Fruit fly (Drosophila melanogaster) whole organism, prepupa: Measurements from ENCODE around the gene CG4653.

ENCODE experiments used
- Blimp-1 ChIP-seq: fragments of 200-800 bp; sonication (Bioruptor generic); optimal IDR thresholded peaks from 3 replicates; lab custom pipeline; 2017; ENCODE audit warnings: missing biosample characterization, missing genetic modification characterization, mild to moderate bottlenecking, moderate library complexity, missing genetic modification reagents
- CG10631 ChIP-seq: fragments of 200-800 bp; sonication (Bioruptor generic); optimal IDR thresholded peaks from 2 replicates; lab custom pipeline; 2016; ENCODE audit warnings: missing biosample characterization, missing genetic modification characterization
- CG10669 ChIP-seq: fragments of 200-800 bp; sonication (Bioruptor generic); optimal IDR thresholded peaks from 3 replicates; lab custom pipeline; 2018; ENCODE audit warnings: missing biosample characterization, mild to moderate bottlenecking, missing genetic modification characterization, moderate library complexity
- CG11294 ChIP-seq: fragments of 200-800 bp; sonication (Bioruptor generic); IDR thresholded peaks from 2 replicates; pipeline ENCODE4 v1.3.6; 2022; ENCODE audit warnings: missing biosample characterization, missing genetic modification characterization
- CG11902 ChIP-seq: fragments of 200-800 bp; sonication (Bioruptor generic); optimal IDR thresholded peaks from 3 replicates; lab custom pipeline; 2016; ENCODE audit warnings: missing biosample characterization, missing genetic modification characterization
- CG15336 ChIP-seq: fragments of 200-800 bp; sonication (Bioruptor generic); IDR thresholded peaks from 2 replicates; pipeline ENCODE4 v1.3.6; 2022; ENCODE audit warnings: missing biosample characterization, missing genetic modification characterization
- CG31627 ChIP-seq: fragments of 200-800 bp; sonication (Bioruptor generic); optimal IDR thresholded peaks from 3 replicates; lab custom pipeline; 2016; ENCODE audit warnings: missing biosample characterization, missing genetic modification characterization
- CG32006 ChIP-seq: fragments of 200-800 bp; sonication (Bioruptor generic); optimal IDR thresholded peaks from 3 replicates; lab custom pipeline; 2017; ENCODE audit warnings: missing biosample characterization, mild to moderate bottlenecking, missing genetic modification characterization
- CG34406 ChIP-seq: fragments of 200-800 bp; sonication (Bioruptor generic); optimal IDR thresholded peaks from 3 replicates; lab custom pipeline; 2016; ENCODE audit warnings: missing biosample characterization, missing genetic modification characterization
- CG3919 ChIP-seq: fragments of 200-800 bp; sonication (Bioruptor generic); optimal IDR thresholded peaks from 3 replicates; lab custom pipeline; 2016; ENCODE audit warnings: missing biosample characterization, missing genetic modification characterization
- CG6808 ChIP-seq: fragments of 200-800 bp; sonication (Bioruptor generic); optimal IDR thresholded peaks from 3 replicates; lab custom pipeline; 2017; ENCODE audit warnings: missing biosample characterization, missing genetic modification characterization, mild to moderate bottlenecking, moderate library complexity, missing genetic modification reagents
- CG7368 ChIP-seq: fragments of 200-800 bp; sonication (Bioruptor generic); optimal IDR thresholded peaks from 3 replicates; lab custom pipeline; 2016; ENCODE audit warnings: missing biosample characterization, missing genetic modification characterization
- CG8119 ChIP-seq: fragments of 200-800 bp; sonication (Bioruptor generic); IDR thresholded peaks from 3 replicates; pipeline ENCODE4 v1.3.6; 2022; ENCODE audit warnings: missing biosample characterization, missing genetic modification characterization
- Eip75B ChIP-seq: fragments of 200-800 bp; sonication (Bioruptor generic); optimal IDR thresholded peaks from 3 replicates; lab custom pipeline; 2016; ENCODE audit warnings: missing biosample characterization, missing genetic modification characterization
- Eip78C ChIP-seq: fragments of 200-800 bp; sonication (Bioruptor generic); peaks from one replicate; lab custom pipeline; 2016; ENCODE audit warnings: missing biosample characterization, missing genetic modification characterization
- Eip93F ChIP-seq: fragments of 200-800 bp; sonication (Bioruptor generic); optimal IDR thresholded peaks from 2 replicates; lab custom pipeline; 2016; ENCODE audit warnings: missing biosample characterization, mild to moderate bottlenecking, missing genetic modification characterization
- Ets96B ChIP-seq: fragments of 200-800 bp; optimal IDR thresholded peaks from 2 replicates; lab custom pipeline; 2019; ENCODE audit warnings: missing biosample characterization, mild to moderate bottlenecking, missing genetic modification characterization, moderate library complexity
- Gug ChIP-seq: fragments of 200-800 bp; sonication (Bioruptor generic); IDR thresholded peaks from 2 replicates; pipeline ENCODE4 v1.3.6; 2022; ENCODE audit warnings: missing biosample characterization, missing genetic modification characterization
- Hr38 ChIP-seq: sonication (Bioruptor generic); optimal IDR thresholded peaks from 2 replicates; lab custom pipeline; 2016; ENCODE audit warnings: missing biosample characterization, missing genetic modification characterization
- Hr39 ChIP-seq: fragments of 200-800 bp; sonication (Bioruptor generic); optimal IDR thresholded peaks from 2 replicates; lab custom pipeline; 2016; ENCODE audit warnings: missing biosample characterization, missing genetic modification characterization
- Hr4 ChIP-seq: fragments of 200-800 bp; sonication (Bioruptor generic); optimal IDR thresholded peaks from 3 replicates; lab custom pipeline; 2016; ENCODE audit warnings: missing biosample characterization, missing genetic modification characterization
- Lpt ChIP-seq: fragments of 200-800 bp; sonication (Bioruptor generic); optimal IDR thresholded peaks from 3 replicates; lab custom pipeline; 2016; ENCODE audit warnings: missing biosample characterization, missing genetic modification characterization
- OdsH ChIP-seq: fragments of 200-800 bp; sonication (Bioruptor generic); optimal IDR thresholded peaks from 3 replicates; lab custom pipeline; 2016; ENCODE audit warnings: missing biosample characterization, missing genetic modification characterization
- Sox102F ChIP-seq: fragments of 200-800 bp; sonication (Bioruptor generic); optimal IDR thresholded peaks from 2 replicates; lab custom pipeline; 2016; ENCODE audit warnings: missing biosample characterization, mild to moderate bottlenecking, missing genetic modification characterization
- Sox15 ChIP-seq: fragments of 200-800 bp; sonication (Bioruptor generic); optimal IDR thresholded peaks from 3 replicates; lab custom pipeline; 2016; ENCODE audit warnings: missing biosample characterization, missing genetic modification characterization
- dac ChIP-seq: fragments of 200-800 bp; sonication (Bioruptor generic); optimal IDR thresholded peaks from 2 replicates; lab custom pipeline; 2017; ENCODE audit warnings: missing biosample characterization, mild to moderate bottlenecking, missing genetic modification characterization
- dsx ChIP-seq: fragments of 200-800 bp; optimal IDR thresholded peaks from 3 replicates; lab custom pipeline; 2019; ENCODE audit warnings: missing biosample characterization, mild to moderate bottlenecking, missing genetic modification characterization, moderate library complexity; ENCODE audit not compliant: poor library complexity, severe bottlenecking
- esn ChIP-seq: fragments of 200-800 bp; sonication (Bioruptor generic); optimal IDR thresholded peaks from 2 replicates; lab custom pipeline; 2016; ENCODE audit warnings: missing biosample characterization, mild to moderate bottlenecking, missing genetic modification characterization, moderate library complexity
- lz ChIP-seq: fragments of 200-800 bp; sonication (Bioruptor generic); optimal IDR thresholded peaks from 3 replicates; lab custom pipeline; 2016; ENCODE audit warnings: missing biosample characterization, missing genetic modification characterization
- net ChIP-seq: fragments of 200-800 bp; sonication (Bioruptor generic); optimal IDR thresholded peaks from 3 replicates; lab custom pipeline; 2016; ENCODE audit warnings: missing biosample characterization, missing genetic modification characterization
- pdm3 ChIP-seq: fragments of 200-800 bp; sonication (Bioruptor generic); optimal IDR thresholded peaks from 3 replicates; lab custom pipeline; 2016; ENCODE audit warnings: missing biosample characterization, missing genetic modification characterization
- salr ChIP-seq, 2 experiments: fragments of 200-800 bp; sonication (Bioruptor generic); optimal IDR thresholded peaks; 3 replicates each; lab custom pipeline; 2016 to 2018; ENCODE audit warnings: missing biosample characterization in 2 of 2, missing genetic modification characterization in 2 of 2, mild to moderate bottlenecking in 1 of 2
- ss ChIP-seq, 2 experiments: fragments of 200-800 bp; sonication (Bioruptor generic); optimal IDR thresholded peaks; 2 replicates in 1 of 2; 3 replicates in 1 of 2; lab custom pipeline; 2017 to 2018; ENCODE audit warnings: mild to moderate bottlenecking in 2 of 2, missing biosample characterization in 2 of 2, missing genetic modification characterization in 2 of 2, moderate library complexity in 1 of 2
- svp ChIP-seq: fragments of 200-800 bp; sonication (Bioruptor generic); peaks from one replicate; lab custom pipeline; 2016; ENCODE audit warnings: missing biosample characterization, missing genetic modification characterization
- topi ChIP-seq: fragments of 200-800 bp; sonication (Bioruptor generic); optimal IDR thresholded peaks from 3 replicates; lab custom pipeline; 2016; ENCODE audit warnings: missing biosample characterization, missing genetic modification characterization

Gene CG4653

DNA sequence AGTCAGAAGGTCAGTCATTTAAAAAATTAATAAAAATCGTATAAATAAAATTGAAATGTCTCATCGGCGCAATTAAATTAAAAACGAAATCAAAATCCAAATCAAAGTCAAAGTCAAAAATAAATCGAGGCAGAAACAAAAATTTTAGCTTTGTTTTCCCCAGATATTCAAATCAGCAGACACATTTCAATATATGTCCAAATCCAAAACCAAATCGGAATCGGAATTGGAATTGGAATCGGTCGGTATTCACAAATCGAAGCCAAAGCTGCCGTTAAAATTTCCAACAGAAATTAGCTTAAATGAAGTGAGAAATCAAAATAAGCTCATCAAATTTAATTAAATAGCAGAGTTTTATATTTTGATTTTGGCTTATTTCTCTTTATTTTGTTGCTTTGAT lies 32.3 kb downstream of the CG4653 start:
- TF ChIP-seq CG10669 (GFP tag; lab: Kevin White, UChicago) (no peak), Sox102F (GFP tag; lab: Kevin White, UChicago) (no peak), dac (no peak), CG11294 (no peak), Hr39 (GFP tag; lab: Kevin White, UChicago) (no peak), CG15336 (GFP tag; lab: Robert Waterston, UW) (no peak), CG32006 (GFP tag; lab: Kevin White, UChicago) (no peak), Eip93F (GFP tag; lab: Kevin White, UChicago) (no peak), CG7368 (GFP tag; lab: Kevin White, UChicago) (no peak), pdm3 (no peak), CG8119 (GFP tag; lab: Robert Waterston, UW) (no peak), CG31627 (GFP tag; lab: Kevin White, UChicago) (no peak)

DNA sequence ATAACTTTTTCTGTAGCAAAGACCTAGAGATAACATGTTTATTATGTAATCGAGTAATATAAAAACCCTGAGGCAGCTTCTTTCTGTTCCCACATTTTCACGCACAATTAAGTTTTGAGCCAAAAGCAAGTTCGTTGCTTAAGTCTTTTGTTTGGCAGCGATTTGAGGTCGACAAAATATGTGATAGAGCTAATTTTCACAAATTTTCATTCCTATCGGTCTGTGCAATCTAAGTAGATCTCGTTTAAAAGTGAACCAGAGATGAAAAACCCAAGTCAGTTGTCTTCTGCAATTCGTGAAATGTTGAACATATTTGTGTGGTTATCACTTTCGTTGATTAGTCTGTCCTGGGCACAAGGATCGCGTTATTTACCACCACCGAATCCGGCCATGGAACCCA lies 34.0 kb downstream of the CG4653 start, which contains the start of gene TwdlZ:
Gene TwdlZ (plus strand): TSS at position 301 of the 400 bp plus-strand sequence.
- TF ChIP-seq dsx (GFP tag; lab: Kevin White, UChicago) (no peak), CG3919 (GFP tag; lab: Kevin White, UChicago) (no peak)

DNA sequence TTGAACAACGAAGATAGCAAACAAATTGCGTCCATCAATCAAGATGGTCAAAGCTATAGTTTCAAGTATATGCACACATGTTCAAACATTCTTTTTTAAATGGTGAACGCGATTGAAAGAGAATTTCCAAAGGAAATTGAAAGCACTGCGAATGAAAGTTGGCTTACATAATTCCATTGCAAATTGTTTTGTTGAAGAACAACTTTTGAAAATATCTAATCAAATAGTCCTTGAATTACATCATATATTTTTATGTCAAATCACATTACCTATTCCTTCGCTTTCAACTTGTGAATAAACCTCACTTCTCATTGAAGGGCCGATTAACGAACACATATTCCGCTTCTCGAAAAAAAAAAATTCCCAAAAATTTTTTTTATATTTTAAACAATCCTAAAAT lies 36.7 kb downstream of the CG4653 start, which contains the start of gene CG32568:
Gene CG32568 (plus strand): TSS at position 301 of the 400 bp plus-strand sequence.
- TF ChIP-seq Lpt (GFP tag; lab: Kevin White, UChicago) (no peak), CG11902 (GFP tag; lab: Kevin White, UChicago) (no peak), CG7368 (GFP tag; lab: Kevin White, UChicago) (no peak), Sox15 (no peak), ss (GFP tag; optimal IDR thresholded peaks at IDR 0.05; lab: Kevin White, UChicago) (no peak), dac (no peak), Hr38 (no peak), net (no peak), Blimp-1 (GFP tag; lab: Kevin White, UChicago) (no peak), OdsH (GFP tag; lab: Kevin White, UChicago) (no peak), Gug (GFP tag; lab: Robert Waterston, UW) (no peak), CG10631 (GFP tag; lab: Kevin White, UChicago) (no peak), Ets96B (tag; lab: Kevin White, UChicago) (no peak), salr (GFP tag; optimal IDR thresholded peaks at IDR 0.05; lab: Kevin White, UChicago) (no peak), Eip75B (no peak), topi (GFP tag; lab: Kevin White, UChicago) (no peak), CG11294 (no peak), Eip78C (GFP tag; lab: Kevin White, UChicago) (no peak), CG34406 (GFP tag; lab: Kevin White, UChicago) (no peak), CG10669 (GFP tag; lab: Kevin White, UChicago) (no peak)

DNA sequence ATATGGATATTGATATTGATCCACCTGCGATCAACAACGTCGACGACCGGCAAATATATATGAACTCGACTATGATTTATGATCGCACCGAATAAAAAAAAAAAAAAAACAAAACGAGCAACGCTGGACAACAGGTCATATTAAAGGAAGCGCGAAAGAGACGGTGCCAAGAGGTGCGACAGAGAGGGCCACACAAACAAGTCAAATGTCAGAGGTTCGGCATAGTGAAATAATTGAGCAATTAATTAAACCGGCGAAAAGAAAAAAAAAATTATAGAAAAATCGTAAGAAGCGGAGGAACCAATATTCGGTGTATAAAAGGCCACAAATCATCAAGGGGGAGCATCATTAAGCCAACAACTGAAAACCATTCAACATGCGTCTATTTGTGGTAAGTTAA lies 38.7 kb downstream of the CG4653 start, which contains the start of gene Twdlalpha:
Gene Twdlalpha (plus strand): TSS at position 301 of the 400 bp plus-strand sequence.
- TF ChIP-seq Ets96B (tag; lab: Kevin White, UChicago) (no peak), svp (GFP tag; lab: Kevin White, UChicago) (no peak), Eip75B (no peak), Hr4 (GFP tag; lab: Kevin White, UChicago) (no peak), esn (GFP tag; lab: Kevin White, UChicago) (no peak), CG8119 (GFP tag; lab: Robert Waterston, UW) (no peak), CG6808 (no peak), lz (GFP tag; lab: Kevin White, UChicago) (no peak)
